Fruit fly (Drosophila melanogaster): Measurements from ENCODE around the gene spen.

Gene spen

DNA sequence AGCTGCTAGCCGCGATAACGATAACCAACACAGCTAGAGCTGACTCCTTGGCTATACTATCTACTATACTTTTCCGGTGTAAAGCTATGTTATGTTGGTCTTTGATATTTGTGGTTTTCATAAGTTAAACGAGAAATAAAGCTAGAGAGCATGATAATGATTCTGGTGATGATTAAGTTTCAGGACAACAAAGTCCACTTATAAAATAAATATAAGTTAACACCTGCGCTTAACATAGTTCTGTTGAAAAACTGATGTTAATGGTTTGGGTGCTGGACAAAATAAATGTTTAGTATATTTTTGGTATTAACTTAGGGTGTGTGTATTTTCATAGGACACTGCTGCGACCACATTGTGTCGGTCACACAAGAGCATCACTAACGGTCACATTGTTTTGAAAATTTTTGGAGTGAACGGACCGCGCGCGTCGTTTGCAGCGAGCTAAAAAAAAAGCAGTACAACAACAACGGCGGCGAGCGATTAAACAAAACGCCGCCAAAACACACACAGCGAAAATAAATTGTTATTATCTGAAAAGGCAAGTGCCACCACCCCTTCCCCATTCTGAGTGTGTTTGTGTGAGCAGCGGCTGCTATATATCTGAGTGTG, at the start of gene spen, which contains the start of gene CG33635:
Gene spen, plus strand, starts transcription at position 384 of the 609 bp plus-strand sequence.
Gene CG33635, minus strand, starts transcription at position 16 of the 609 bp plus-strand sequence.
- TF ChIP-seq Myc (optimal IDR thresholded peaks at IDR 0.05) (no peak), psq (optimal IDR thresholded peaks at IDR 0.05) (no peak), h (optimal IDR thresholded peaks at IDR 0.05) (no peak), Sin3A (optimal IDR thresholded peaks at IDR 0.05) (no peak)

DNA sequence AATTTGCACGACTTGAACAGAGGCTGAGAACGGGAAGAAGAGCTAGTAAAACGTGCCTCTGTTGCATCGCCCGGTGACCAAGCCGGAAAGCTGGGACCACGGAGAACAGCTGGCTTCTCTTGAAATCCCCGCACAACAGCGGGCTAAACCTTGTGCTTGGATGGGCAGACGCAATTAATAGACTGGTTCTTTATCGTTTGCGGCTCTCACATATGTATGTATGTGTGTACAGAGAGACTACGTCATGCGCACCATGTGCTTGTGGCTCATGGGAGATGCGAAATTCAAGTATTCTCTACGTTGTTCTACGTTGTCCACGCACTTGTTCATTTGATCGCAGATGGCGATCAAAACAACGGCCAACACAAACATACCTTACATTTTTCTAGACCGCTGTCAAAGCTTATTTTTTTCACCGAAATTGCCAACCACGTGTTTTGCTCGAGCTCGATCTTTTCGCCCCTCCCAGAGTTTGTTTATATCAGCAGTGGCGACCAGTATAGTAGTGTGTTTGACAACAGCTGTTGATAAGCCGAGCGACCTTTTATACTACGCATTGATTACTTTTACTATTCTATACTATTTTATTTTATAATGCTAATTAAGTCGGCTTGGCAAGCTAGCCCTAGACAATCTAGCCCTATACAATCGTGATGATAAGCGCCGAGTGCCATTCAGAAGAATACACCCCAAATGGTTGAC, 49.6 kb upstream of the spen start:
- TF ChIP-seq Sin3A (optimal IDR thresholded peaks at IDR 0.05) (no peak), h (optimal IDR thresholded peaks at IDR 0.05) (no peak), ttk (optimal IDR thresholded peaks at IDR 0.05) (no peak), Myc (optimal IDR thresholded peaks at IDR 0.05) (no peak), psq (optimal IDR thresholded peaks at IDR 0.05) (no peak), insv (optimal IDR thresholded peaks at IDR 0.05) (no peak)

DNA sequence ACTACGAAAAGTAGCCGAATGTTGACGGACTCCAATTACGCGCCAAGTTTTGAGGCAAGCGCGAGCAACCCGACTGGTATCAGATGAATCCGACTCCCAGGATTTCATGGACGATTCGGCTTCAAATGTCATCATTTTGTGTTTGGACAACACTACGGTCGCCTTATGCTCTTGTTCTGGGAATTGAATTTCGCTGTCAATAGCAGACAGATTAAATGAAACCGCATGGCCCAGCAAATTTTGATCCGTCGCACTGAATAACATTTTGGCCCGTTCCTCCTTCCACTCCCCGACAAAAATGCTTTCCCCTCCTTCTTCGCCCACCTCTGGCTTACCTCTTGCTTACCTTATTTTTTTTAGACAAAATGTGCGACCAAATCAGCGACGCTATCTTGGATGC, 48.8 kb upstream of the spen start:
- TF ChIP-seq Sin3A (optimal IDR thresholded peaks at IDR 0.05) (no peak), Myc (optimal IDR thresholded peaks at IDR 0.05) (no peak), h (optimal IDR thresholded peaks at IDR 0.05) (no peak), psq (optimal IDR thresholded peaks at IDR 0.05) (no peak), ttk (optimal IDR thresholded peaks at IDR 0.05) (no peak), insv (optimal IDR thresholded peaks at IDR 0.05) (no peak)

DNA sequence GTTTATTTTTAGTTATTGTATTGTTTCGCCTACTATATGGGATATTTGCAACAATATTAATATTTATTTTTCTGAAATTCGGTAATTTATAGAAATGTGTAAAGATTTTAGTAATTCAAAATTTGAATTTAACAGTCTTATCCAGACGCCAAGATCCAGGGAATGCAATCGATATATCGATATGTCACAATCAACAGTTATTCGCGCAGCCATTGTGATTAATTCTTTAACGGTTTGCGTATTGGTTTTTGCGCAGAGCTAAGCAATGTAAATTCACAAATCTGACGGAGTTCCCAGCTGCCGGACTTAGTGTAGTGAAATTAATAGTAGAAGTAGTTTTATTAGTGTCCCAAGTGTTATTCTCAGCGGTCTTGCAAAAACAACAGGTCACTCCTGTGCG, 44.4 kb upstream of the spen start, which contains the start of gene ND-15:
Gene ND-15, plus strand, starts transcription at position 298 of the 400 bp plus-strand sequence.
- TF ChIP-seq Myc (optimal IDR thresholded peaks at IDR 0.05) (no peak), Sin3A (optimal IDR thresholded peaks at IDR 0.05) (no peak)

DNA sequence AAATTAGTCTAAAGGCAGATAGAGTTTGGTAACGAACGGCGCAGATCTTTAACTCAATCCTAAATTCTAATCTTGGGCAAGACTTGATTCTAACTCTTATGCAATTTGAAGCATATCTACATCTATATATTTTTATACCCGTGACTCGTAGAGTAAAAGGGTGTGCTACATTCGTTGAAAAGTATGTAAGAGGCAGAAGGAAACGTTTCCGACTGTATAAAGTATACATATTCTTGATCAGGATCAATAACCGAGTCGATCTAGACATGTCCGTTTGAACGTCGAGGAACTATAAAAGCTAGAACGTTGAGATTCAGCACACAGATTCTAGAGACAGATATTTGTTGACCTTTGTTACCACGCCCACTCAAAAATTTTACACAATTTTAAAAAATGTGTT, 42.4 kb upstream of the spen start, which contains the start of gene CG13694:
Gene CG13694, minus strand, starts transcription at position 101 of the 400 bp plus-strand sequence.
- TF ChIP-seq insv (optimal IDR thresholded peaks at IDR 0.05) (no peak), Myc (optimal IDR thresholded peaks at IDR 0.05) (no peak), h (optimal IDR thresholded peaks at IDR 0.05) (no peak), Sin3A (optimal IDR thresholded peaks at IDR 0.05) (no peak), ttk (optimal IDR thresholded peaks at IDR 0.05) (no peak), psq (optimal IDR thresholded peaks at IDR 0.05) (no peak)

DNA sequence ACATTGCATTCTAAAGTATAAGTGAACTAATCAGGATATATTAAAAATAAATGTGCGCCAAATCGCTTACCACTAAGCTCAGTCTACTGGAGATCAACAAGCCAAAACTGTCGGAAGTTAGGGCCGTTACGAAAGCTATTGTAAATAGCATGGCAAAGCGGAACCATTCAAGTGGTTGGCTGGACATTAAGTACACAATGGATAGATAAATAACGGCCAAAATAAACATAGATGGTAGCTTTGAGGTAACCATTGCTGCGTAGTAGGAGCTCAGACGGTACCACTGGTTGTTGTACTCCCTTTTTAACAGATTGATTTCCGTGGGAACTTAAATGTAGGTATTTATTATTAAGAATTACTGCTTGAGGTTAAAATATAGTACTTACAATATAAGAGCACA, 41.1 kb upstream of the spen start:
- no peak for TF ChIP-seq h (optimal IDR thresholded peaks at IDR 0.05)
- TF ChIP-seq Myc (optimal IDR thresholded peaks at IDR 0.05) = no peak
- no peak for TF ChIP-seq insv (optimal IDR thresholded peaks at IDR 0.05)
- no peak for TF ChIP-seq ttk (optimal IDR thresholded peaks at IDR 0.05)
- TF ChIP-seq Sin3A (optimal IDR thresholded peaks at IDR 0.05) = no peak
- no peak for TF ChIP-seq psq (optimal IDR thresholded peaks at IDR 0.05)

DNA sequence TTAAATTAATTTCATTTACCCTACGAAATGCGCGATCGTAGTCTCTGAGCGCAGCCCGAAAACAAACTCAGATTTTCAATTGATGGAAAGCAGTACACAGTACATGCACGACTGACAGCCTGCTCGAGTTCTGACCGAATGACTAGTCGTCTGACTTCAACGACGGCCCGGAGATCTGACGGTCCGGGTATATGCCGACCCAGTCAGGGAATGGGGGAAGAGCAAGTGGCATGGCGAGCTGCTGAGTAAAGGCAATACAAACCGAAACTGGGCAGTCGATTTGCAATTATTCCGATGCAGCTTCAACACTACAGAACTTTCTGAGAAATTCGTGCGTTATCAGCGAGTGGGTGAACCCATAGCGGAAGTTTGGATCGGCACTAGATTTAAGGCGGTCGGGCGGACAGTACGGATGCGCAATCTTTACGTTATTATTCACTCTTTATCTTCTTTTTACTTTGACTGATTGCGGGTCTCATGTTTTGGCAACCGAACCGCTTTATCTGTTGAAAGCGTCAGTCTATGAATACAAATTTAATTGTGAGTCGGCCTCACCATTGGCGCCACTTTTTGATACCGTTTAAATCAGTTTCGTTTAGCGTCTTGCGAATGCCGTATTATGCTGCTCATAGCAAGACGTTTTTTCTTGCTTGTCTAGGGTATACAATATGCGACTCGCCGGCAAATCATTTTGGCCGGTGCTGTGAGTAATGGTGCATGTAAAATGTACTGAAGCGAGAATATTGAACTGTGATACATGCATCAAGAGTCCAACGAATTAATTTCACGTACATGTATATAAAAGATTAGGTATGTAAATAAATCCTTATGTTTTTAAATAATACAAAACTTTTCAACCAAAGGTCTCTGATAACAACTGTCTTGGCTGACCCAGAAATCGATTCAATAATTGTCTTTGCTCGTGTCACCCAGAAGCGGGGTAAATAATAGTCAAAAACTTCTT, 38.1 kb upstream of the spen start:
- no peak for TF ChIP-seq h (optimal IDR thresholded peaks at IDR 0.05)
- TF ChIP-seq ttk (optimal IDR thresholded peaks at IDR 0.05) = no peak
- TF ChIP-seq insv (optimal IDR thresholded peaks at IDR 0.05) = no peak
- no peak for TF ChIP-seq Sin3A (optimal IDR thresholded peaks at IDR 0.05)
- TF ChIP-seq psq (optimal IDR thresholded peaks at IDR 0.05) = no peak
- no peak for TF ChIP-seq Myc (optimal IDR thresholded peaks at IDR 0.05)

DNA sequence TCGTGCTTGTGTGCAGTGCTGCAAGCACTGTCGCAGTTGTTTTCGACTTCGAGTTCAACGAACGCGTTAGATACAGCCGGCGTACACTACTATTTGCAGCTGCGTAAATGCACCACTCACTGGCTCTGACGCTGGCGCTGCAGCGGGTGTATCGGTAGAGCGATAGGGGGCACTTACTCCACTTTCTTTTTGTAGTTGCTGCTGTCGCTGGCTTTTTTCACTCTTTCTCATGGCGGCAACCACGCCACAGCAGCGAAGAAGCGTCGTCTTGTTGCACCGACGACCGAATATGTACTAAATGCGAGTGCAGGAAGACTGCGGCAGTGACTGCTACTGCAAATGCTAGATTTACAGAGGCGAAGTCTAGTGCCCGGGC, 37.4 kb upstream of the spen start, which contains the start of gene CG4822:
Gene CG4822, minus strand, starts transcription at position 299 of the 376 bp plus-strand sequence.
- TF ChIP-seq psq (optimal IDR thresholded peaks at IDR 0.05) (no peak), ttk (optimal IDR thresholded peaks at IDR 0.05) (no peak), Sin3A (optimal IDR thresholded peaks at IDR 0.05) (no peak), insv (optimal IDR thresholded peaks at IDR 0.05) (no peak), Myc (optimal IDR thresholded peaks at IDR 0.05) (no peak), h (optimal IDR thresholded peaks at IDR 0.05) (no peak)

DNA sequence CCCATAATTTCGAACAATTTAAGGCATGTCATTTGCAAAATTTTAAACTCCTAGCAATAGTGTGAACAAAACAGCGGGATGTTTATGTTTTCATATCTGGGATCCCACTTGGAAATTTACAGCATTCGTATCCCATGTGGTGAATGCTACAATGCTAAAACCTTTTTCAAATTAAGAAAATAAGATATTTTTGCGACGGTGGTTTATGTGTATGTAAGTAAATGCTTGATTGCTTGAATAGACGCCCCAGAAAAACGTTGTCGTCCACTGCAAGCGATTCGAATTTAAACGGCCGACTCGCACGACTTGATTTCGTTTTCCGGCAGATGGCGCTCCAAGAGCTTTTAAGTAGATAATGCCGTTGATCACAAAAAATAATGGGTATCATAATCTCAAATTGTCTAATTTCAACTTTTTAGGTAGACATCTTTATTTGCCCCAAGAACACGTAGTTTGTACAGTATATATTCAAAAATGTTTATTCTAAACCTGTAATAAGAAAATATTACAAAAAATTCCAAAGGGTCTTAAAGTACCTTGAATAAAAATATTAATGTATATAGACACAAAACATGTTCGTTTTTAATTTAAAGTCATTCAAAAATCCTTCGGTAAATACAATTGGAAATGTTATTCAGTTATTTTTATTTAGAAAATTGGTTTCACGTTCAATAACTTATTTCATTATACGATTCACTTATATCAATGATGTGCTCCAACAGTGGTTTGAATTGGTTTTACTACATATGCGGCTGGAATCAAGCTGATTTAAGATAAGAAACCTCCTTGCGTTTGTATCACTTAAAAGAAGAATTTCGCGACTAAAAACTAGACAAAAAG, 36.4 kb upstream of the spen start:
- TF ChIP-seq Sin3A (optimal IDR thresholded peaks at IDR 0.05) (no peak), h (optimal IDR thresholded peaks at IDR 0.05) (no peak)

DNA sequence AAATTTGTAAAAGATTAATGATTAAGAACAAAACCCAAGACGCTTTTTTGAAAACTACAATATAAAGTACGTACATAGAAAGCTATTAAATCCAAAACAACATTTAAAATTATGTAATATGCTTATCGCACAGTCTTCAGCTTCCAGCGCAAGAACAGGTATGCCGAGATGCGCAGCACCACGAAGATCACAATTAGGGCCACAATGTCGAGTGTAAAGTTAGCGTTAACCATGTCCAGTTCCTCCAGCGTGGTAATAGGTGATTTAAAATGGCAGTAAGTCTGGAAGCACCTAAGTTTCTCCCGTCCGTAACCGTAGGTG, 35.9 kb upstream of the spen start:
- TF ChIP-seq ttk (optimal IDR thresholded peaks at IDR 0.05) = no peak
- TF ChIP-seq insv (optimal IDR thresholded peaks at IDR 0.05) = no peak
- no peak for TF ChIP-seq psq (optimal IDR thresholded peaks at IDR 0.05)
- no peak for TF ChIP-seq Sin3A (optimal IDR thresholded peaks at IDR 0.05)
- TF ChIP-seq Myc (optimal IDR thresholded peaks at IDR 0.05) = no peak
- TF ChIP-seq h (optimal IDR thresholded peaks at IDR 0.05) = no peak
